Worm (Caenorhabditis elegans): ENCODE measurements around the gene R07B7.9.

DNA sequence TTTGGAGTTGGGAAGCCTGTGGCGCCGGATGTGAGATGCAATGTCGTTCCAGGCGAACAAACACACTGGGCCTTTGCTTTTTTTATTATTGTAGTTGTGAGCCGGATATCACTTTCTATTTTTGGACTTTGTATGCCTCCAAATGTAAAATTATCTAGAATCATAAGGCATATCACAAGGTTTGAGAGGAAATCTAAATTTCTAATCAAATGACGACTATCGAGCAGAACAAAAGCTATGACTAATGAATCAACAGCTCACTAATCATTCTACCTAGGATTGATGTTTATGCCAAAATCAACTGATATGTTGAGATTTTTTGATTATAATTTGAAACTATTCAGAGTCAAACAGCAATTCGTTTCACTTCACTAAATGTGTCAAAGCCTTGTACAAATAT, 42.3 kb downstream of the R07B7.9 start:
- TF ChIP-seq ztf-29 (GFP tag; IDR thresholded peaks at IDR 0.05) (no peak), klf-2 (GFP tag; conservative IDR thresholded peaks at IDR 0.05) (no peak)
